Worm (Caenorhabditis elegans) whole organism, L2 larva: ENCODE data around the gene C37C3.1.

Source experiments
- C34F6.9 ChIP-seq: fragments of 150-350 bp; optimal IDR thresholded peaks from 2 replicates; lab custom pipeline; 2014; ENCODE audit warnings: missing biosample characterization, missing genetic modification characterization
- F13H6.1 ChIP-seq: sonication (generic microtip); optimal IDR thresholded peaks from 2 replicates; lab custom pipeline; 2016; ENCODE audit warnings: missing genetic modification characterization, missing compliant biosample characterization
- R02D3.7 ChIP-seq: fragments of 150-350 bp; optimal IDR thresholded peaks from 2 replicates; lab custom pipeline; 2014; ENCODE audit warnings: missing biosample characterization, missing genetic modification characterization
- alr-1 ChIP-seq: fragments of 150-350 bp; optimal IDR thresholded peaks from 2 replicates; lab custom pipeline; 2014; ENCODE audit warnings: missing biosample characterization, missing genetic modification characterization
- aly-2 ChIP-seq: fragments of 150-350 bp; optimal IDR thresholded peaks from 2 replicates; lab custom pipeline; 2014; ENCODE audit warnings: missing biosample characterization, missing genetic modification characterization
- ama-1 ChIP-seq: fragments of 150-350 bp; optimal IDR thresholded peaks from 2 replicates; lab custom pipeline; 2018; ENCODE audit warnings: inconsistent platforms
- blmp-1 ChIP-seq: sonication (generic microtip); optimal IDR thresholded peaks from 2 replicates; lab custom pipeline; 2017; ENCODE audit warnings: missing genetic modification characterization, mild to moderate bottlenecking, missing compliant biosample characterization, antibody characterized with exemption, moderate library complexity; ENCODE audit not compliant: insufficient read depth
- ceh-16 ChIP-seq: fragments of 150-350 bp; optimal IDR thresholded peaks from 2 replicates; lab custom pipeline; 2014; ENCODE audit warnings: missing biosample characterization, missing genetic modification characterization
- ceh-82 ChIP-seq: fragments of 150-350 bp; optimal IDR thresholded peaks from 2 replicates; lab custom pipeline; 2014; ENCODE audit warnings: missing biosample characterization, missing genetic modification characterization
- dmd-4 ChIP-seq: sonication (generic microtip); optimal IDR thresholded peaks from 2 replicates; lab custom pipeline; 2017; ENCODE audit warnings: missing biosample characterization, missing genetic modification characterization
- egl-27 ChIP-seq: sonication (generic microtip); optimal IDR thresholded peaks from 3 replicates; lab custom pipeline; 2017; ENCODE audit warnings: missing biosample characterization, missing genetic modification reagents, missing genetic modification characterization
- elt-3 ChIP-seq: sonication (generic microtip); optimal IDR thresholded peaks from 2 replicates; lab custom pipeline; 2017; ENCODE audit warnings: missing biosample characterization, missing genetic modification characterization
- fos-1 ChIP-seq: fragments of 150-350 bp; optimal IDR thresholded peaks from 2 replicates; lab custom pipeline; 2014; ENCODE audit warnings: missing biosample characterization, missing genetic modification characterization
- gmeb-1 ChIP-seq: fragments of 150-350 bp; optimal IDR thresholded peaks from 2 replicates; lab custom pipeline; 2014; ENCODE audit warnings: missing biosample characterization, missing genetic modification characterization
- lin-11 ChIP-seq: fragments of 150-350 bp; sonication (generic microtip); optimal IDR thresholded peaks from 2 replicates; lab custom pipeline; 2014; ENCODE audit warnings: missing biosample characterization, missing genetic modification characterization, inconsistent platforms, mixed read lengths
- lin-13 ChIP-seq: fragments of 150-350 bp; optimal IDR thresholded peaks from 2 replicates; lab custom pipeline; 2014; ENCODE audit warnings: missing biosample characterization, missing genetic modification reagents, missing genetic modification characterization
- lin-39 ChIP-seq: fragments of 150-350 bp; optimal IDR thresholded peaks from 2 replicates; lab custom pipeline; 2014; ENCODE audit warnings: missing biosample characterization, missing genetic modification reagents, missing genetic modification characterization
- lsy-2 ChIP-seq, 2 experiments: fragments of 150-350 bp in 1 of 2; sonication (generic microtip) in 1 of 2; optimal IDR thresholded peaks; 2 replicates each; lab custom pipeline; 2014 to 2017; ENCODE audit warnings: missing biosample characterization in 2 of 2, missing genetic modification characterization in 2 of 2
- mbf-1 ChIP-seq: sonication (generic microtip); optimal IDR thresholded peaks from 2 replicates; lab custom pipeline; 2017; ENCODE audit warnings: missing biosample characterization, missing genetic modification characterization
- mdl-1 ChIP-seq, 2 experiments: fragments of 150-350 bp in 1 of 2; sonication (generic microtip) in 1 of 2; optimal IDR thresholded peaks; 2 replicates each; lab custom pipeline; 2017; ENCODE audit warnings: missing biosample characterization in 2 of 2, missing genetic modification characterization in 2 of 2
- nhr-10 ChIP-seq: sonication (generic microtip); optimal IDR thresholded peaks from 2 replicates; lab custom pipeline; 2017; ENCODE audit warnings: missing biosample characterization, missing genetic modification characterization
- nhr-12 ChIP-seq: fragments of 150-350 bp; optimal IDR thresholded peaks from 2 replicates; lab custom pipeline; 2014; ENCODE audit warnings: missing biosample characterization, missing genetic modification characterization
- nhr-129 ChIP-seq: fragments of 150-350 bp; optimal IDR thresholded peaks from 2 replicates; lab custom pipeline; 2014; ENCODE audit warnings: missing biosample characterization, missing genetic modification characterization
- nhr-21 ChIP-seq: fragments of 150-350 bp; optimal IDR thresholded peaks from 2 replicates; lab custom pipeline; 2014; ENCODE audit warnings: missing biosample characterization, missing genetic modification characterization
- nhr-23 ChIP-seq: fragments of 150-350 bp; optimal IDR thresholded peaks from 2 replicates; lab custom pipeline; 2014; ENCODE audit warnings: missing biosample characterization, missing genetic modification reagents, missing genetic modification characterization
- nhr-237 ChIP-seq: fragments of 150-350 bp; optimal IDR thresholded peaks from 2 replicates; lab custom pipeline; 2014; ENCODE audit warnings: missing biosample characterization, missing genetic modification characterization
- nhr-25 ChIP-seq: fragments of 150-350 bp; sonication (generic microtip); optimal IDR thresholded peaks from 3 replicates; lab custom pipeline; 2014; ENCODE audit warnings: missing biosample characterization, missing genetic modification characterization
- nhr-6 ChIP-seq: fragments of 150-350 bp; optimal IDR thresholded peaks from 2 replicates; lab custom pipeline; 2014; ENCODE audit warnings: missing biosample characterization, missing genetic modification characterization
- peb-1 ChIP-seq: fragments of 150-350 bp; optimal IDR thresholded peaks from 2 replicates; lab custom pipeline; 2014; ENCODE audit warnings: missing biosample characterization, missing genetic modification characterization
- sem-4 ChIP-seq: fragments of 150-350 bp; optimal IDR thresholded peaks from 2 replicates; lab custom pipeline; 2014; ENCODE audit warnings: missing biosample characterization, missing genetic modification reagents, missing genetic modification characterization
- skn-1 ChIP-seq: sonication (generic microtip); optimal IDR thresholded peaks from 2 replicates; lab custom pipeline; 2017; ENCODE audit warnings: missing biosample characterization, missing genetic modification characterization
- sma-3 ChIP-seq: sonication (generic microtip); optimal IDR thresholded peaks from 2 replicates; lab custom pipeline; 2016; ENCODE audit warnings: missing genetic modification reagents, missing genetic modification characterization, missing compliant biosample characterization
- sma-9 ChIP-seq, 2 experiments: fragments of 150-350 bp in 1 of 2; sonication (generic microtip) in 1 of 2; optimal IDR thresholded peaks; 2 replicates each; lab custom pipeline; 2014 to 2016; ENCODE audit warnings: missing genetic modification characterization in 2 of 2, mild to moderate bottlenecking in 1 of 2, missing biosample characterization in 1 of 2, missing compliant biosample characterization in 1 of 2, missing genetic modification reagents in 1 of 2, moderate library complexity in 1 of 2
- snpc-4 ChIP-seq: fragments of 150-350 bp; optimal IDR thresholded peaks from 2 replicates; lab custom pipeline; 2014; ENCODE audit warnings: missing biosample characterization, missing genetic modification characterization
- unc-39 ChIP-seq: fragments of 150-350 bp; optimal IDR thresholded peaks from 2 replicates; lab custom pipeline; 2014; ENCODE audit warnings: missing biosample characterization, missing genetic modification characterization
- unc-55 ChIP-seq: fragments of 150-350 bp; sonication (generic microtip); optimal IDR thresholded peaks from 3 replicates; lab custom pipeline; 2014; ENCODE audit warnings: missing biosample characterization, missing genetic modification reagents, missing genetic modification characterization
- unc-62 ChIP-seq: fragments of 150-350 bp; optimal IDR thresholded peaks from 2 replicates; lab custom pipeline; 2014; ENCODE audit warnings: missing biosample characterization, missing genetic modification reagents, missing genetic modification characterization
- zag-1 ChIP-seq: fragments of 150-350 bp; optimal IDR thresholded peaks from 2 replicates; lab custom pipeline; 2014; ENCODE audit warnings: missing biosample characterization, missing genetic modification characterization
- ztf-11 ChIP-seq: sonication (generic microtip); optimal IDR thresholded peaks from 2 replicates; lab custom pipeline; 2017; ENCODE audit warnings: missing biosample characterization, missing genetic modification characterization
- ztf-4 ChIP-seq: fragments of 150-350 bp; optimal IDR thresholded peaks from 2 replicates; lab custom pipeline; 2014; ENCODE audit warnings: missing biosample characterization, missing genetic modification characterization

C37C3.1 gene

DNA sequence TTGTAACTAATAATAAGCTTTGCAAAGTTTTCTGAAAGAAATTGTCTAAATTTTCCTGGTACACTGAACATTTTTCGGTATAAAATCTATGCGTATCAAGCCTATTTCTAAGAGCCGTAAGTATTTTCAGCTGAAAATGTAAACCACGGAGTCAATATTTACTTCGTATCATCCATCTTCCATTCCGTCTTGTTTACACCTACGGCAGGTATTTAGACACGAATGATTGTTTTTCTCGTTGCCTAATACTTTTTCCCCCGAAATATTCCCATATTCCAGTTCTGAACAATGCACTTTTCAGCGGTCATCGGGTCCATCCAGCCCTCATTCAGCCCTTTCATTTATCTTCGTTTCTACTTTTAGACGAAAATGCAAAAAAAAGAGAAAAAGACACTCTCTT, 10.1 kb upstream of the C37C3.1 start:
- TF ChIP-seq R02D3.7 (tag; lab: Kevin White, UChicago), result no peak
- no peak for TF ChIP-seq fos-1 (tag; lab: Kevin White, UChicago)
- TF ChIP-seq ceh-82, result no peak
- TF ChIP-seq peb-1 (tag; lab: Kevin White, UChicago), result no peak
- TF ChIP-seq nhr-6 (tag; lab: Kevin White, UChicago), result no peak
- no peak for TF ChIP-seq lsy-2 (tag; optimal IDR thresholded peaks at IDR 0.05; lab: Kevin White, UChicago)
- TF ChIP-seq zag-1 (tag; lab: Kevin White, UChicago), result no peak
- TF ChIP-seq unc-55 (GFP tag; lab: Kevin White, UChicago), result no peak
- TF ChIP-seq alr-1 (tag; lab: Kevin White, UChicago), result no peak
- no peak for TF ChIP-seq ztf-4
- TF ChIP-seq dmd-4 (tag; lab: Kevin White, UChicago), result no peak
- no peak for TF ChIP-seq unc-62
- TF ChIP-seq elt-3 (tag; lab: Kevin White, UChicago), result no peak
- no peak for TF ChIP-seq mbf-1

DNA sequence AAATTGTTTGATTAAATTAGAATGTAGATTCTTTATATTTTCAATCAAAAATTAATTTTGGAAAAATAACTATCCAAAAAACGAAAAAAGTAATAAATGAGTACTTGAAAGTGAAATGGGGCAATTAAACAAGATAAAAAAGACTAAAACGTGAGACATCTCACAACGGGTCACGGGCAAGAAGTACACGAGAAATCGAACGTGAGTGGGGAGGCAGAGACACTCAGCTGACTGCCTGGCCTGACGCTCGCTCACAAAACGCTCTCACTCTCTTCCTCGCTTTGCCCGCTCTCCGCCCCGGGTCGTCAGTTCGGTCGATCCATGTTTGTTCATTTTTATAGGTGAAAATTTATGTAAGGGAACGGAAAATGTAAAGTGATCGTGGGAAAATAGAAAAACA, 9.5 kb upstream of the C37C3.1 start:
- TF ChIP-seq fos-1 (tag; lab: Kevin White, UChicago) (peak; percentile 9), mdl-1 (tag; optimal IDR thresholded peaks at IDR 0.05; lab: Kevin White, UChicago) (peak in 1 of 2 experiments; percentile 16), C34F6.9 (tag; lab: Kevin White, UChicago) (peak; percentile 10), unc-55 (GFP tag; lab: Kevin White, UChicago) (no peak), nhr-10 (no peak), lsy-2 (tag; optimal IDR thresholded peaks at IDR 0.05; lab: Kevin White, UChicago) (no peak), ztf-11 (no peak), zag-1 (tag; lab: Kevin White, UChicago) (no peak), gmeb-1 (tag; lab: Kevin White, UChicago) (no peak), F13H6.1 (tag; lab: Kevin White, UChicago) (peak; percentile 32), nhr-25 (tag; lab: Kevin White, UChicago) (no peak), mbf-1 (no peak), nhr-129 (tag; lab: Kevin White, UChicago) (peak; percentile 44)
- TF ChIP-seq, all 48 proteins: peak for 5

DNA sequence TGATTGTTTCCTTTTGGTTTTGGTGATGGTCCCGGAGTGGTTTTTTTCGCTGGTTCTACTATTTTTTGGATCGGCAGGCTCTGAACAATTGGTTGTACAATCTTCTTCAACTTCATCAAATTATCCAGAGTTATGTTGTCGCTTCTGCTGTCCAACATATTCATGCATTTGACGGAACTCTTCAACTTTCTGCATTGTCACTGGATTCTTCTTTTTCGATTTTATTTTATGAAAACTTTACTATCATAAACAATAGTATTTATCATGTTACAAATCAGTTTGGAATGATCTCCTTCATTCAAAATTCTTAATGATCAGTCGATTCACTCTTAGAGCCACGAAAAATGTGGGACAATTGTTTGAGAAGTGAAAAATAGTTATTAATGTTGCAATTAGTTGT, 5.7 kb upstream of the C37C3.1 start:
- TF ChIP-seq nhr-237 (tag; lab: Kevin White, UChicago), result no peak
- TF ChIP-seq unc-62, result no peak
- TF ChIP-seq sem-4 (tag; lab: Kevin White, UChicago), result no peak
- TF ChIP-seq unc-55 (GFP tag; lab: Kevin White, UChicago), result no peak
- TF ChIP-seq lin-11, result no peak
- no peak for TF ChIP-seq nhr-25 (tag; lab: Kevin White, UChicago)
- no peak for TF ChIP-seq nhr-23 (tag; lab: Kevin White, UChicago)
- no peak for TF ChIP-seq C34F6.9 (tag; lab: Kevin White, UChicago)
- TF ChIP-seq aly-2 (tag; lab: Kevin White, UChicago), result no peak
- TF ChIP-seq unc-39 (tag; lab: Kevin White, UChicago), result no peak
- TF ChIP-seq peb-1 (tag; lab: Kevin White, UChicago), result no peak
- no peak for TF ChIP-seq ceh-82

DNA sequence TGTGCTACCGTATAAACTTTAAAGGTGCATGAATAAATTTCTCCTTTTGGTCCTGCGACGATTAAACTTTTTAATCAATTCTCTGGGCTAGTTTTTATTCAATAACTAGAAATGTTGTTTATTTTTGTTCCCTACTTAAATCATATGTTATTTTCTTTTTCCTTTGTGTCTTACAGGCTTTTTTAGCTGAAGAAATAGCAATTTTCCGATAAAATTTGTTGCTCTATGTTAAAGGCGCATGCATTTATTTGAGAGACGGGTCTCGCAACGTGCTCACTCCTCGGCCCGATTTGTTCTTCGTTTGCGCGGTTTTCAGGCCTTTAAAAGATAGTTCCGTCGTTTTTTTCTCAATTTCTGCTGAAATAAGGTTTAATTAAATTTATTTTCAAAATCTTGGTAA, 3.9 kb upstream of the C37C3.1 start:
- peak; percentile 8 for TF ChIP-seq unc-55 (GFP tag; lab: Kevin White, UChicago)
- TF ChIP-seq C34F6.9 (tag; lab: Kevin White, UChicago), result peak; percentile 7
- no peak for TF ChIP-seq nhr-237 (tag; lab: Kevin White, UChicago)
- TF ChIP-seq elt-3 (tag; lab: Kevin White, UChicago), result no peak
- no peak for TF ChIP-seq ceh-16
- no peak for TF ChIP-seq lin-13 (GFP tag; lab: Kevin White, UChicago)
- TF ChIP-seq unc-39 (tag; lab: Kevin White, UChicago), result no peak

DNA sequence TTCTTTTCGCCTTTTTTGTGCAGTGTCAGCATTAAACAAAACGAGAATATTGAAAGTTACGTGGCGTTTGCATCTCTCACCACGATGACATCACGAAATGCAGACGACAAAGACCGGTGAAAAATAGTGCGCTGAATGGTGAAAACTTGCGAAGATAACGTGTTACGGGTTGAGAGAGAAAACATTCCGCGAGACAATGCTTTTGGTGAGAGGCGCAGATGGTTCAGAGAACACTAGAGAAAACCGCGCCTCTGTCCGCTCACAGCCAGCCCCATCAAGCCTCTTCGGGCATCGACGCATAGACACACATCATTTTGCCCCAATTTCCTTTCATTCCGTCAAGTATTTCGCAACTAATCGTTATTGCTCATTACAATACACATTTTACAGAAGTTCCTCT, 3.2 kb upstream of the C37C3.1 start, which contains the start of the genes C37C3.9 and C37C3.18:
C37C3.9 (minus strand) TSS at position 98 of the 400 bp plus-strand sequence.
C37C3.18 (plus strand) TSS at position 391 of the 400 bp plus-strand sequence.
- TF ChIP-seq nhr-23 (tag; lab: Kevin White, UChicago) (no peak), sem-4 (tag; lab: Kevin White, UChicago) (peak; percentile 45), C34F6.9 (tag; lab: Kevin White, UChicago) (peak; percentile 86), nhr-25 (tag; lab: Kevin White, UChicago) (peak; percentile 59), sma-3 (GFP tag; lab: Kevin White, UChicago) (peak; percentile 63), unc-62 (no peak), lin-11 (peak; percentile 95), nhr-6 (tag; lab: Kevin White, UChicago) (peak; percentile 56), unc-39 (tag; lab: Kevin White, UChicago) (no peak), unc-55 (GFP tag; lab: Kevin White, UChicago) (peak; percentile 81), sma-9 (GFP tag; optimal IDR thresholded peaks at IDR 0.05; lab: Kevin White, UChicago) (peak; percentile 90), sma-9 (tag; optimal IDR thresholded peaks at IDR 0.05; lab: Kevin White, UChicago) (no peak), F13H6.1 (tag; lab: Kevin White, UChicago) (peak; percentile 79), ztf-4 (peak; percentile 31), blmp-1 (peak; percentile 65), nhr-12 (tag; lab: Kevin White, UChicago) (no peak), elt-3 (tag; lab: Kevin White, UChicago) (no peak), gmeb-1 (tag; lab: Kevin White, UChicago) (peak; percentile 74), mbf-1 (no peak), lsy-2 (tag; optimal IDR thresholded peaks at IDR 0.05; lab: Kevin White, UChicago) (peak; percentile 0 to 83), lin-39 (tag; lab: Kevin White, UChicago) (no peak), nhr-21 (tag; lab: Kevin White, UChicago) (peak; percentile 79), mdl-1 (tag; optimal IDR thresholded peaks at IDR 0.05; lab: Kevin White, UChicago) (peak in 1 of 2 experiments; percentile 58), skn-1 (tag; lab: Kevin White, UChicago) (peak; percentile 80), snpc-4 (tag; lab: Kevin White, UChicago) (peak; percentile 88), ama-1 (lab: Kevin White, UChicago) (peak; percentile 29), zag-1 (tag; lab: Kevin White, UChicago) (no peak), egl-27 (tag; lab: Kevin White, UChicago) (peak; percentile 71), lin-13 (GFP tag; lab: Kevin White, UChicago) (peak; percentile 66), nhr-129 (tag; lab: Kevin White, UChicago) (peak; percentile 92), alr-1 (tag; lab: Kevin White, UChicago) (no peak)
